Worm (Caenorhabditis elegans) whole organism, late embryonic: Measurements from ENCODE around the gene msrp-7.
A peak's percentile ranks its signal among the peaks of the same experiment; 100 is the strongest.

Experiments
- C38D4.7 ChIP-seq: fragments of 200-800 bp; sonication (Bioruptor generic); optimal IDR thresholded peaks from 2 replicates; lab custom pipeline; 2018; ENCODE audit warnings: mild to moderate bottlenecking, missing genetic modification characterization, moderate library complexity, missing compliant biosample characterization
- F13H6.1 ChIP-seq: sonication (generic microtip); optimal IDR thresholded peaks from 2 replicates; lab custom pipeline; 2016; ENCODE audit warnings: missing genetic modification characterization, missing compliant biosample characterization
- ceh-18 ChIP-seq: sonication (generic microtip); optimal IDR thresholded peaks from 2 replicates; lab custom pipeline; 2016; ENCODE audit warnings: missing genetic modification characterization, missing compliant biosample characterization
- ceh-19 ChIP-seq: fragments of 200-800 bp; sonication (Bioruptor generic); optimal IDR thresholded peaks from 2 replicates; lab custom pipeline; 2018; ENCODE audit warnings: mild to moderate bottlenecking, missing genetic modification characterization, missing compliant biosample characterization
- ceh-30 ChIP-seq: fragments of 150-350 bp; optimal IDR thresholded peaks from 2 replicates; lab custom pipeline; 2014; ENCODE audit warnings: missing biosample characterization, missing genetic modification characterization
- ceh-31 ChIP-seq: sonication (generic microtip); optimal IDR thresholded peaks from 2 replicates; lab custom pipeline; 2016; ENCODE audit warnings: missing genetic modification characterization, missing compliant biosample characterization
- ceh-34 ChIP-seq: sonication (generic microtip); optimal IDR thresholded peaks from 2 replicates; lab custom pipeline; 2016; ENCODE audit warnings: mild to moderate bottlenecking, missing genetic modification characterization, missing compliant biosample characterization
- ceh-45 ChIP-seq: fragments of 200-800 bp; sonication (Bioruptor generic); IDR thresholded peaks from 2 replicates; pipeline ENCODE4 v1.3.6; 2022; ENCODE audit warnings: missing genetic modification reagents, missing genetic modification characterization, missing compliant biosample characterization
- ceh-48 ChIP-seq: sonication (generic microtip); optimal IDR thresholded peaks from 2 replicates; lab custom pipeline; 2016; ENCODE audit warnings: missing genetic modification characterization, inconsistent platforms, missing compliant biosample characterization
- ceh-6 ChIP-seq: fragments of 200-800 bp; sonication (Bioruptor generic); optimal IDR thresholded peaks from 2 replicates; lab custom pipeline; 2018; ENCODE audit warnings: mild to moderate bottlenecking, missing genetic modification characterization, missing compliant biosample characterization
- che-1 ChIP-seq: sonication (generic microtip); optimal IDR thresholded peaks from 2 replicates; lab custom pipeline; 2016; ENCODE audit warnings: mild to moderate bottlenecking, missing genetic modification characterization, missing compliant biosample characterization
- dmd-4 ChIP-seq: sonication (generic microtip); optimal IDR thresholded peaks from 2 replicates; lab custom pipeline; 2016; ENCODE audit warnings: borderline replicate concordance, missing genetic modification characterization, missing compliant biosample characterization
- dve-1 ChIP-seq: sonication (generic microtip); optimal IDR thresholded peaks from 2 replicates; lab custom pipeline; 2017; ENCODE audit warnings: antibody characterized with exemption, mild to moderate bottlenecking, missing genetic modification characterization, missing compliant biosample characterization
- elt-2 ChIP-seq: sonication (generic microtip); optimal IDR thresholded peaks from 2 replicates; lab custom pipeline; 2016; ENCODE audit warnings: missing genetic modification reagents, missing genetic modification characterization, missing compliant biosample characterization
- elt-4 ChIP-seq: sonication (generic microtip); optimal IDR thresholded peaks from 2 replicates; lab custom pipeline; 2016; ENCODE audit warnings: missing genetic modification characterization, missing compliant biosample characterization
- fkh-10 ChIP-seq: fragments of 150-350 bp; optimal IDR thresholded peaks from 2 replicates; lab custom pipeline; 2014; ENCODE audit warnings: missing biosample characterization, missing genetic modification reagents, missing genetic modification characterization
- gmeb-2 ChIP-seq: sonication (generic microtip); optimal IDR thresholded peaks from 2 replicates; lab custom pipeline; 2016; ENCODE audit warnings: missing genetic modification characterization, inconsistent platforms, missing compliant biosample characterization
- hlh-13 ChIP-seq: fragments of 200-800 bp; sonication (Bioruptor generic); optimal IDR thresholded peaks from 2 replicates; lab custom pipeline; 2018; ENCODE audit warnings: mild to moderate bottlenecking, missing genetic modification characterization, missing compliant biosample characterization
- hlh-15 ChIP-seq: sonication (generic microtip); optimal IDR thresholded peaks from 2 replicates; lab custom pipeline; 2016; ENCODE audit warnings: missing genetic modification characterization, missing compliant biosample characterization
- hlh-30 ChIP-seq: sonication (generic microtip); optimal IDR thresholded peaks from 2 replicates; lab custom pipeline; 2017; ENCODE audit warnings: antibody characterized with exemption, missing genetic modification characterization, missing compliant biosample characterization; ENCODE audit not compliant: insufficient read depth
- hlh-6 ChIP-seq: sonication (generic microtip); optimal IDR thresholded peaks from 2 replicates; lab custom pipeline; 2016; ENCODE audit warnings: missing genotype, missing genetic modification characterization, missing compliant biosample characterization
- lim-6 ChIP-seq: sonication (generic microtip); optimal IDR thresholded peaks from 2 replicates; lab custom pipeline; 2016; ENCODE audit warnings: missing genetic modification characterization, missing compliant biosample characterization
- lin-11 ChIP-seq: fragments of 200-800 bp; sonication (Bioruptor generic); optimal IDR thresholded peaks from 2 replicates; lab custom pipeline; 2018; ENCODE audit warnings: mild to moderate bottlenecking, missing genetic modification characterization, missing compliant biosample characterization
- madf-2 ChIP-seq: sonication (generic microtip); optimal IDR thresholded peaks from 2 replicates; lab custom pipeline; 2017; ENCODE audit warnings: missing genetic modification characterization, missing compliant biosample characterization
- nfya-1 ChIP-seq: sonication (generic microtip); optimal IDR thresholded peaks from 2 replicates; lab custom pipeline; 2017; ENCODE audit warnings: missing genetic modification characterization, mild to moderate bottlenecking, missing compliant biosample characterization, antibody characterized with exemption, moderate library complexity
- pax-1 ChIP-seq: fragments of 150-350 bp; optimal IDR thresholded peaks from 2 replicates; lab custom pipeline; 2014; ENCODE audit warnings: missing biosample characterization, missing genetic modification characterization
- pha-2 ChIP-seq: sonication (generic microtip); optimal IDR thresholded peaks from 2 replicates; lab custom pipeline; 2017; ENCODE audit warnings: mild to moderate bottlenecking, missing genetic modification characterization, missing compliant biosample characterization
- pha-4 ChIP-seq: fragments of 150-350 bp; optimal IDR thresholded peaks from 2 replicates; lab custom pipeline; 2018; ENCODE audit warnings: missing biosample characterization, missing genetic modification reagents, missing genetic modification characterization
- pqm-1 ChIP-seq: sonication (generic microtip); optimal IDR thresholded peaks from 2 replicates; lab custom pipeline; 2016; ENCODE audit warnings: missing genetic modification characterization, missing compliant biosample characterization
- ref-2 ChIP-seq: sonication (generic microtip); optimal IDR thresholded peaks from 2 replicates; lab custom pipeline; 2016; ENCODE audit warnings: missing genetic modification characterization, missing compliant biosample characterization
- rnt-1 ChIP-seq: sonication (generic microtip); optimal IDR thresholded peaks from 2 replicates; lab custom pipeline; 2016; ENCODE audit warnings: missing genetic modification characterization, missing compliant biosample characterization
- sox-2 ChIP-seq: fragments of 200-800 bp; sonication (Bioruptor generic); IDR thresholded peaks from 2 replicates; pipeline ENCODE4 v1.3.6; 2022; ENCODE audit warnings: missing genetic modification reagents, missing genetic modification characterization, missing compliant biosample characterization
- sox-4 ChIP-seq: sonication (generic microtip); optimal IDR thresholded peaks from 2 replicates; lab custom pipeline; 2017; ENCODE audit warnings: mild to moderate bottlenecking, missing genetic modification characterization, inconsistent platforms, missing compliant biosample characterization
- syd-9 ChIP-seq: sonication (generic microtip); optimal IDR thresholded peaks from 2 replicates; lab custom pipeline; 2016; ENCODE audit warnings: mild to moderate bottlenecking, missing genetic modification characterization, moderate library complexity, missing compliant biosample characterization
- unc-3 ChIP-seq, 2 experiments: fragments of 200-800 bp in 1 of 2; sonication (Bioruptor generic) in 1 of 2; sonication (generic microtip) in 1 of 2; conservative IDR thresholded peaks in 1 of 2; optimal IDR thresholded peaks in 1 of 2; 2 replicates each; pipeline versions ENCODE4 v1.3.6 to Lab custom; 2016 to 2022; ENCODE audit warnings: missing compliant biosample characterization in 2 of 2, missing genetic modification characterization in 2 of 2, missing genetic modification reagents in 1 of 2
- unc-55 ChIP-seq: sonication (generic microtip); optimal IDR thresholded peaks from 2 replicates; lab custom pipeline; 2017; ENCODE audit warnings: missing biosample characterization, missing genetic modification reagents, missing genetic modification characterization

msrp-7 gene

ce11 chrII:10819928-10820423 is 9.2 kb downstream of the msrp-7 start, which contains the start of gene R06F6.8:
R06F6.8 (minus strand) TSS chrII:10819978.
- TF ChIP-seq ref-2 (tag; lab: Kevin White, UChicago) (peak; percentile 71), dve-1 (tag; lab: Kevin White, UChicago) (no peak)

- no peak for TF ChIP-seq che-1 (tag; lab: Kevin White, UChicago)
- no peak for TF ChIP-seq hlh-15 (tag; lab: Kevin White, UChicago)
- no peak for TF ChIP-seq lin-11 (tag; lab: Kevin White, UChicago)
- no peak for TF ChIP-seq elt-4 (tag; lab: Kevin White, UChicago)
- no peak for TF ChIP-seq gmeb-2 (tag; lab: Kevin White, UChicago)
- TF ChIP-seq dve-1 (tag; lab: Kevin White, UChicago), result no peak
- no peak for TF ChIP-seq rnt-1
- no peak for TF ChIP-seq pqm-1 (tag; lab: Kevin White, UChicago)
- TF ChIP-seq hlh-30 (tag; lab: Kevin White, UChicago), result no peak
- no peak for TF ChIP-seq nfya-1
- no peak for TF ChIP-seq C38D4.7
- TF ChIP-seq dmd-4, result no peak
Observed at ce11 chrII:10820679-10821078, 9.9 kb downstream of the msrp-7 start, which contains the start of gene ech-4. ech-4 (plus strand) TSS chrII:10821031.

- TF ChIP-seq hlh-13 (GFP tag; lab: Kevin White, UChicago) (no peak), elt-2 (tag; lab: Kevin White, UChicago) (peak; percentile 48), ceh-19 (GFP tag; lab: Kevin White, UChicago) (no peak), F13H6.1 (tag; lab: Kevin White, UChicago) (no peak), nfya-1 (peak; percentile 55), ceh-6 (GFP tag; lab: Kevin White, UChicago) (no peak), ceh-48 (tag; lab: Kevin White, UChicago) (no peak), ceh-31 (tag; lab: Kevin White, UChicago) (peak; percentile 26), pax-1 (tag; lab: Kevin White, UChicago) (no peak), hlh-30 (tag; lab: Kevin White, UChicago) (peak; percentile 44), fkh-10 (GFP tag; lab: Kevin White, UChicago) (no peak), dmd-4 (no peak), dve-1 (tag; lab: Kevin White, UChicago) (peak; percentile 3), syd-9 (tag; lab: Kevin White, UChicago) (no peak), sox-4 (tag; lab: Kevin White, UChicago) (no peak), hlh-15 (tag; lab: Kevin White, UChicago) (no peak)
- TF ChIP-seq, all 69 proteins: peak for 5
Observed at ce11 chrII:10824046-10824445, 13.3 kb downstream of the msrp-7 start, which contains the start of the genes R06F6.12 and mix-1. R06F6.12 (minus strand) TSS chrII:10824081. mix-1 (plus strand) TSS chrII:10824246.

- TF ChIP-seq ceh-34 (tag; lab: Kevin White, UChicago) (no peak), ceh-30 (no peak), hlh-6 (tag; lab: Kevin White, UChicago) (no peak), ceh-45 (no peak), unc-3 (GFP tag; conservative IDR thresholded peaks at IDR 0.05; lab: Robert Waterston, UW) (no peak), unc-3 (tag; optimal IDR thresholded peaks at IDR 0.05; lab: Kevin White, UChicago) (no peak), nfya-1 (no peak), gmeb-2 (tag; lab: Kevin White, UChicago) (no peak), syd-9 (tag; lab: Kevin White, UChicago) (no peak)
Observed at ce11 chrII:10829081-10829480, 18.3 kb downstream of the msrp-7 start, which contains the start of gene VM106R.1. VM106R.1 (minus strand) TSS chrII:10829181.

- TF ChIP-seq unc-55 (GFP tag; lab: Kevin White, UChicago) (no peak), pha-4 (tag; lab: Kevin White, UChicago) (no peak), ref-2 (tag; lab: Kevin White, UChicago) (no peak), madf-2 (tag; lab: Kevin White, UChicago) (no peak), hlh-6 (tag; lab: Kevin White, UChicago) (no peak), sox-2 (GFP tag; lab: Robert Waterston, UW) (no peak), ceh-6 (GFP tag; lab: Kevin White, UChicago) (no peak), lim-6 (tag; lab: Kevin White, UChicago) (no peak), ceh-31 (tag; lab: Kevin White, UChicago) (no peak), hlh-13 (GFP tag; lab: Kevin White, UChicago) (no peak), dmd-4 (no peak), ceh-18 (tag; lab: Kevin White, UChicago) (no peak), pha-2 (tag; lab: Kevin White, UChicago) (no peak), unc-3 (GFP tag; conservative IDR thresholded peaks at IDR 0.05; lab: Robert Waterston, UW) (no peak), unc-3 (tag; optimal IDR thresholded peaks at IDR 0.05; lab: Kevin White, UChicago) (no peak), fkh-10 (GFP tag; lab: Kevin White, UChicago) (no peak), elt-4 (tag; lab: Kevin White, UChicago) (no peak), ceh-34 (tag; lab: Kevin White, UChicago) (no peak), elt-2 (tag; lab: Kevin White, UChicago) (no peak)
Observed at ce11 chrII:10829572-10829971, 18.8 kb downstream of the msrp-7 start.
